Worm (Caenorhabditis elegans) whole organism, L3 larva: Measurements from ENCODE around the gene F17E9.16.

ENCODE experiments used
- aly-2 ChIP-seq: fragments of 150-350 bp; optimal IDR thresholded peaks from 2 replicates; lab custom pipeline; 2014; ENCODE audit warnings: missing biosample characterization, missing genetic modification characterization
- ama-1 ChIP-seq: fragments of 150-350 bp; optimal IDR thresholded peaks from 2 replicates; lab custom pipeline; 2018
- ceh-82 ChIP-seq: fragments of 150-350 bp; optimal IDR thresholded peaks from 2 replicates; lab custom pipeline; 2014; ENCODE audit warnings: missing biosample characterization, missing genetic modification characterization
- nfya-1 ChIP-seq: sonication (generic microtip); optimal IDR thresholded peaks from 2 replicates; lab custom pipeline; 2017; ENCODE audit warnings: missing genetic modification characterization, mild to moderate bottlenecking, missing compliant biosample characterization, antibody characterized with exemption, moderate library complexity; ENCODE audit not compliant: insufficient read depth
- nhr-11 ChIP-seq: fragments of 150-350 bp; optimal IDR thresholded peaks from 2 replicates; lab custom pipeline; 2014; ENCODE audit warnings: missing biosample characterization, missing genetic modification characterization
- nhr-23 ChIP-seq: fragments of 150-350 bp; optimal IDR thresholded peaks from 2 replicates; lab custom pipeline; 2014; ENCODE audit warnings: missing biosample characterization, missing genetic modification reagents, missing genetic modification characterization
- nhr-237 ChIP-seq: fragments of 150-350 bp; optimal IDR thresholded peaks from 2 replicates; lab custom pipeline; 2014; ENCODE audit warnings: missing biosample characterization, missing genetic modification characterization
- nhr-76 ChIP-seq: fragments of 150-350 bp; sonication (generic microtip); optimal IDR thresholded peaks from 5 replicates; lab custom pipeline; 2014; ENCODE audit warnings: missing biosample characterization, missing genetic modification characterization
- pha-4 ChIP-seq: fragments of 150-350 bp; optimal IDR thresholded peaks from 2 replicates; lab custom pipeline; 2014; ENCODE audit warnings: missing biosample characterization, missing genetic modification reagents, missing genetic modification characterization
- skn-1 ChIP-seq: fragments of 150-350 bp; optimal IDR thresholded peaks from 2 replicates; lab custom pipeline; 2014; ENCODE audit warnings: missing biosample characterization, missing genetic modification characterization
- snpc-4 ChIP-seq: fragments of 150-350 bp; optimal IDR thresholded peaks from 2 replicates; lab custom pipeline; 2014; ENCODE audit warnings: missing biosample characterization, missing genetic modification characterization
- unc-39 ChIP-seq: sonication (generic microtip); optimal IDR thresholded peaks from 4 replicates; lab custom pipeline; 2017; ENCODE audit warnings: missing biosample characterization, missing genetic modification characterization
- unc-62 ChIP-seq: fragments of 150-350 bp; sonication (generic microtip); optimal IDR thresholded peaks from 4 replicates; lab custom pipeline; 2014; ENCODE audit warnings: missing biosample characterization, missing genetic modification reagents, missing genetic modification characterization
- ztf-4 ChIP-seq: fragments of 150-350 bp; optimal IDR thresholded peaks from 2 replicates; lab custom pipeline; 2014; ENCODE audit warnings: missing biosample characterization, missing genetic modification characterization

- TF ChIP-seq skn-1 (tag; lab: Kevin White, UChicago) (peak; percentile 57), nfya-1 (peak; percentile 80), snpc-4 (tag; lab: Kevin White, UChicago) (peak; percentile 63), nhr-76 (tag; lab: Kevin White, UChicago) (no peak), nhr-23 (tag; lab: Kevin White, UChicago) (peak; percentile 56), unc-62 (no peak), nhr-237 (tag; lab: Kevin White, UChicago) (no peak), ceh-82 (tag; lab: Kevin White, UChicago) (peak; percentile 18), nhr-11 (tag; lab: Kevin White, UChicago) (no peak), unc-39 (tag; lab: Kevin White, UChicago) (no peak), aly-2 (no peak), ztf-4 (peak; percentile 30), ama-1 (peak; percentile 84), pha-4 (tag; lab: Kevin White, UChicago) (peak; percentile 88)
These were observed 23.2 kb downstream of the F17E9.16 start for ce11 chrIV:8375381-8375780.
